Worm (Caenorhabditis elegans) whole organism, L3 larva: ENCODE measurements around the gene F16F9.4.

ENCODE experiments used
- daf-12 ChIP-seq: fragments of 150-350 bp; optimal IDR thresholded peaks from 2 replicates; lab custom pipeline; 2014; ENCODE audit warnings: missing biosample characterization, missing genetic modification reagents, missing genetic modification characterization
- lin-39 ChIP-seq: fragments of 150-350 bp; optimal IDR thresholded peaks from 2 replicates; lab custom pipeline; 2018; ENCODE audit warnings: missing biosample characterization, missing genetic modification reagents, missing genetic modification characterization
- mdl-1 ChIP-seq: fragments of 150-350 bp; optimal IDR thresholded peaks from 2 replicates; lab custom pipeline; 2014; ENCODE audit warnings: missing biosample characterization, missing genetic modification characterization
- nhr-67 ChIP-seq: fragments of 150-350 bp; optimal IDR thresholded peaks from 2 replicates; lab custom pipeline; 2014; ENCODE audit warnings: missing biosample characterization, missing genetic modification characterization
- ztf-11 ChIP-seq: fragments of 150-350 bp; optimal IDR thresholded peaks from 2 replicates; lab custom pipeline; 2014; ENCODE audit warnings: missing biosample characterization, missing genetic modification characterization

DNA sequence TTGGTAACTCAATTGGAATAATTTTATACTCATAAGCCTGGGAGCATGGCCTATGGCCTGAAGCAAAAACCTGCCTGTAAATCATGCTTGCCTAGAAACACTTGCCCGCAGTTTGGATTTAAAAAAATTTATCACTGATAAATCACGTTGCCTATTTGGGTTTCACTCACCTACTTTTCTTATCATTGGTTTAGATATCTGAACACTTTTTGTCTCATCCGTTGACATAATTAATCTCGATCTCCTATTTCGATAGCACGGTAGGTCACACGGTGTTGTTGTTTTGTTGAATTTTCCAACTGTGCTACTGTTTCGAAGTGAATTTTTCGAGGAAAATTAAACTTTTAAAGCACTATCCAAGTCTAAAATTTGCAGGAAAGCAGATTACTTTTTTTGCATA lies 43.9 kb upstream of the F16F9.4 start:
- no peak for TF ChIP-seq daf-12
- no peak for TF ChIP-seq ztf-11 (tag; lab: Kevin White, UChicago)
- no peak for TF ChIP-seq mdl-1
- TF ChIP-seq lin-39 (tag; lab: Kevin White, UChicago): no peak
- no peak for TF ChIP-seq nhr-67 (tag; lab: Kevin White, UChicago)
